Fruit fly (Drosophila melanogaster) whole organism, embryonic: ENCODE data around the gene Ccn.

Experiments used
- Adf1 ChIP-seq: fragments of 200-800 bp; sonication (Bioruptor generic); IDR thresholded peaks from 2 replicates; pipeline ENCODE4 v1.3.6; 2022; ENCODE audit warnings: missing biosample characterization, missing genetic modification characterization
- Atf6 ChIP-seq: fragments of 200-800 bp; sonication (Bioruptor generic); IDR thresholded peaks from 2 replicates; pipeline ENCODE4 v1.3.6; 2022; ENCODE audit warnings: missing biosample characterization, missing genetic modification characterization
- BtbVII ChIP-seq: fragments of 200-800 bp; sonication (Bioruptor generic); optimal IDR thresholded peaks from 3 replicates; lab custom pipeline; 2017; ENCODE audit warnings: missing biosample characterization, mild to moderate bottlenecking, missing genetic modification characterization
- CG11504 ChIP-seq: fragments of 200-800 bp; sonication (Bioruptor generic); optimal IDR thresholded peaks from 3 replicates; lab custom pipeline; 2019; ENCODE audit warnings: missing biosample characterization, mild to moderate bottlenecking, missing genetic modification characterization, moderate library complexity
- CG12219 ChIP-seq: fragments of 200-800 bp; sonication (Bioruptor generic); optimal IDR thresholded peaks from 3 replicates; lab custom pipeline; 2018; ENCODE audit warnings: missing biosample characterization, mild to moderate bottlenecking, missing genetic modification characterization
- CG12769 ChIP-seq: fragments of 200-800 bp; sonication (Bioruptor generic); optimal IDR thresholded peaks from 2 replicates; lab custom pipeline; 2019; ENCODE audit warnings: missing biosample characterization, mild to moderate bottlenecking, missing genetic modification characterization, moderate library complexity
- CG13894 ChIP-seq: fragments of 200-800 bp; sonication (Bioruptor generic); optimal IDR thresholded peaks from 3 replicates; lab custom pipeline; 2018; ENCODE audit warnings: missing biosample characterization, mild to moderate bottlenecking, missing genetic modification characterization, moderate library complexity
- CG14014 ChIP-seq: fragments of 200-800 bp; sonication (Bioruptor generic); IDR thresholded peaks from 2 replicates; pipeline ENCODE4 v1.3.6; 2022; ENCODE audit warnings: missing biosample characterization, missing genetic modification characterization
- CG15011 ChIP-seq: fragments of 200-800 bp; sonication (Bioruptor generic); optimal IDR thresholded peaks from 3 replicates; lab custom pipeline; 2018; ENCODE audit warnings: missing biosample characterization, mild to moderate bottlenecking, missing genetic modification characterization
- CG1603 ChIP-seq: fragments of 200-800 bp; sonication (Bioruptor generic); optimal IDR thresholded peaks from 2 replicates; lab custom pipeline; 2019; ENCODE audit warnings: missing biosample characterization, mild to moderate bottlenecking, missing genetic modification characterization, moderate library complexity
- CG17612 ChIP-seq: fragments of 200-800 bp; sonication (Bioruptor generic); IDR thresholded peaks from 2 replicates; pipeline ENCODE4 v1.3.6; 2022; ENCODE audit warnings: missing biosample characterization, missing genetic modification characterization
- CG2116 ChIP-seq: fragments of 200-800 bp; sonication (Bioruptor generic); optimal IDR thresholded peaks from 3 replicates; lab custom pipeline; 2018; ENCODE audit warnings: missing biosample characterization, mild to moderate bottlenecking, missing genetic modification characterization
- CG31365 ChIP-seq: fragments of 200-800 bp; sonication (Bioruptor generic); optimal IDR thresholded peaks from 2 replicates; lab custom pipeline; 2018; ENCODE audit warnings: missing biosample characterization, mild to moderate bottlenecking, missing genetic modification characterization
- CG31388 ChIP-seq: fragments of 200-800 bp; sonication (Bioruptor generic); optimal IDR thresholded peaks from 2 replicates; lab custom pipeline; 2016; ENCODE audit warnings: missing biosample characterization, missing genetic modification characterization
- CG43689 ChIP-seq: fragments of 200-800 bp; sonication (Bioruptor generic); IDR thresholded peaks from 2 replicates; pipeline ENCODE4 v1.3.6; 2022; ENCODE audit warnings: missing biosample characterization, missing genetic modification characterization
- CG6254 ChIP-seq: fragments of 200-800 bp; sonication (Bioruptor generic); optimal IDR thresholded peaks from 3 replicates; lab custom pipeline; 2017; ENCODE audit warnings: mild to moderate bottlenecking, missing biosample characterization, missing genetic modification reagents, missing genetic modification characterization
- CG6813 ChIP-seq: fragments of 200-800 bp; sonication (Bioruptor generic); optimal IDR thresholded peaks from 2 replicates; lab custom pipeline; 2017; ENCODE audit warnings: missing biosample characterization, missing genetic modification characterization, mild to moderate bottlenecking, moderate library complexity, missing genetic modification reagents
- CG7839 ChIP-seq: fragments of 200-800 bp; sonication (Bioruptor generic); optimal IDR thresholded peaks from 3 replicates; lab custom pipeline; 2018; ENCODE audit warnings: missing biosample characterization, mild to moderate bottlenecking, missing genetic modification characterization, moderate library complexity
- CG9932 ChIP-seq: fragments of 200-800 bp; sonication (Bioruptor generic); IDR thresholded peaks from 2 replicates; pipeline ENCODE4 v1.3.6; 2022; ENCODE audit warnings: missing biosample characterization, missing genetic modification characterization
- D ChIP-seq, 2 experiments: fragments of 200-800 bp in 1 of 2; fragments of >200 bp in 1 of 2; sonication (Bioruptor generic) in 1 of 2; optimal IDR thresholded peaks; 2 replicates in 1 of 2; 3 replicates in 1 of 2; lab custom pipeline; 2017; ENCODE audit warnings: mild to moderate bottlenecking in 1 of 2, missing biosample characterization in 1 of 2, missing genetic modification characterization in 1 of 2, missing genetic modification reagents in 1 of 2
- HLH4C ChIP-seq: fragments of 200-800 bp; sonication (Bioruptor generic); IDR thresholded peaks from 3 replicates; pipeline ENCODE4 v1.3.6; 2022; ENCODE audit warnings: missing biosample characterization, missing genetic modification characterization; ENCODE audit not compliant: partially characterized antibody
- HmgZ ChIP-seq: fragments of 200-800 bp; sonication (Bioruptor generic); optimal IDR thresholded peaks from 2 replicates; lab custom pipeline; 2018; ENCODE audit warnings: missing biosample characterization, mild to moderate bottlenecking, missing genetic modification characterization
- Hr51 ChIP-seq, 2 experiments: fragments of 200-800 bp; sonication (Bioruptor generic); optimal IDR thresholded peaks; 2 replicates in 1 of 2; 3 replicates in 1 of 2; lab custom pipeline; 2016 to 2018; ENCODE audit warnings: missing biosample characterization in 2 of 2, missing genetic modification characterization in 2 of 2, mild to moderate bottlenecking in 1 of 2, moderate library complexity in 1 of 2
- Lhr ChIP-seq: fragments of 200-800 bp; sonication (Bioruptor generic); optimal IDR thresholded peaks from 3 replicates; lab custom pipeline; 2017; ENCODE audit warnings: mild to moderate bottlenecking, missing biosample characterization, missing genetic modification reagents, missing genetic modification characterization
- Meics ChIP-seq: fragments of 200-800 bp; sonication (Bioruptor generic); optimal IDR thresholded peaks from 2 replicates; lab custom pipeline; 2017; ENCODE audit warnings: missing biosample characterization, mild to moderate bottlenecking, missing genetic modification characterization
- NfI ChIP-seq: fragments of 200-800 bp; sonication (Bioruptor generic); optimal IDR thresholded peaks from 3 replicates; lab custom pipeline; 2018; ENCODE audit warnings: missing biosample characterization, mild to moderate bottlenecking, missing genetic modification characterization, moderate library complexity
- Ptx1 ChIP-seq: fragments of 200-800 bp; sonication (Bioruptor generic); IDR thresholded peaks from 2 replicates; pipeline ENCODE4 v1.3.6; 2022; ENCODE audit warnings: missing biosample characterization, missing genetic modification characterization
- Sox100B ChIP-seq: fragments of 200-800 bp; sonication (Bioruptor generic); optimal IDR thresholded peaks from 3 replicates; lab custom pipeline; 2018; ENCODE audit warnings: missing biosample characterization, mild to moderate bottlenecking, missing genetic modification characterization
- Vsx1 ChIP-seq: fragments of 200-800 bp; sonication (Bioruptor generic); optimal IDR thresholded peaks from 2 replicates; lab custom pipeline; 2017; ENCODE audit warnings: missing biosample characterization, mild to moderate bottlenecking, missing genetic modification characterization, missing genetic modification reagents
- Xrp1 ChIP-seq: fragments of 200-800 bp; sonication (Bioruptor generic); IDR thresholded peaks from 2 replicates; pipeline ENCODE4 v1.3.6; 2022; ENCODE audit warnings: missing biosample characterization, missing genetic modification characterization
- bigmax ChIP-seq: fragments of 200-800 bp; sonication (Bioruptor generic); optimal IDR thresholded peaks from 2 replicates; lab custom pipeline; 2018; ENCODE audit warnings: missing biosample characterization, mild to moderate bottlenecking, missing genetic modification characterization
- caup ChIP-seq: fragments of 200-800 bp; sonication (Bioruptor generic); optimal IDR thresholded peaks from 3 replicates; lab custom pipeline; 2017; ENCODE audit warnings: missing biosample characterization, mild to moderate bottlenecking, missing genetic modification characterization, moderate library complexity; ENCODE audit not compliant: severe bottlenecking
- cg ChIP-seq: fragments of 200-800 bp; sonication (Bioruptor generic); optimal IDR thresholded peaks from 3 replicates; lab custom pipeline; 2019; ENCODE audit warnings: missing biosample characterization, mild to moderate bottlenecking, missing genetic modification characterization, moderate library complexity
- ci ChIP-seq: fragments of 200-800 bp; sonication (Bioruptor generic); IDR thresholded peaks from 3 replicates; pipeline ENCODE4 v1.3.6; 2022; ENCODE audit warnings: missing biosample characterization, missing genetic modification characterization
- dm ChIP-seq: fragments of 200-800 bp; sonication (Bioruptor generic); optimal IDR thresholded peaks from 3 replicates; lab custom pipeline; 2016; ENCODE audit warnings: missing biosample characterization, missing genetic modification characterization
- kah ChIP-seq: fragments of 200-800 bp; sonication (Bioruptor generic); optimal IDR thresholded peaks from 2 replicates; lab custom pipeline; 2018; ENCODE audit warnings: missing biosample characterization, mild to moderate bottlenecking, missing genetic modification characterization
- nau ChIP-seq: fragments of 200-800 bp; sonication (Bioruptor generic); optimal IDR thresholded peaks from 3 replicates; lab custom pipeline; 2017; ENCODE audit warnings: missing biosample characterization, mild to moderate bottlenecking, missing genetic modification characterization, missing genetic modification reagents
- nerfin-1 ChIP-seq: fragments of 200-800 bp; sonication (Bioruptor generic); optimal IDR thresholded peaks from 3 replicates; lab custom pipeline; 2019; ENCODE audit warnings: missing biosample characterization, mild to moderate bottlenecking, missing genetic modification characterization, moderate library complexity
- onecut ChIP-seq: fragments of 200-800 bp; sonication (Bioruptor generic); IDR thresholded peaks from 2 replicates; pipeline ENCODE4 v1.3.6; 2022; ENCODE audit warnings: missing biosample characterization, missing genetic modification characterization
- pan ChIP-seq, 4 experiments: fragments of >200 bp in 3 of 4; fragments of 200-800 bp in 1 of 4; sonication (Bioruptor generic) in 1 of 4; optimal IDR thresholded peaks in 3 of 4; IDR thresholded peaks in 1 of 4; 2 replicates each; pipeline versions ENCODE4 v1.3.6 to Lab custom; 2017 to 2022; ENCODE audit warnings: missing biosample characterization in 2 of 4, missing genetic modification characterization in 2 of 4, mixed read lengths in 1 of 4
- row ChIP-seq: fragments of 200-800 bp; sonication (Bioruptor generic); IDR thresholded peaks from 3 replicates; pipeline ENCODE4 v1.3.6; 2022; ENCODE audit warnings: missing biosample characterization, missing genetic modification characterization
- run ChIP-seq: fragments of 200-800 bp; sonication (Bioruptor generic); optimal IDR thresholded peaks from 3 replicates; lab custom pipeline; 2018; ENCODE audit warnings: missing biosample characterization, mild to moderate bottlenecking, missing genetic modification characterization
- sens-2 ChIP-seq: fragments of 200-800 bp; sonication (Bioruptor generic); IDR thresholded peaks from 2 replicates; pipeline ENCODE4 v1.3.6; 2022; ENCODE audit warnings: missing biosample characterization, missing genetic modification characterization
- stc ChIP-seq: fragments of 200-800 bp; sonication (Bioruptor generic); IDR thresholded peaks from 2 replicates; pipeline ENCODE4 v1.3.6; 2022; ENCODE audit warnings: missing biosample characterization, missing genetic modification characterization
- sug ChIP-seq: fragments of 200-800 bp; optimal IDR thresholded peaks from 2 replicates; lab custom pipeline; 2019; ENCODE audit warnings: missing biosample characterization, mild to moderate bottlenecking, missing genetic modification characterization, moderate library complexity
- tna ChIP-seq: fragments of 200-800 bp; sonication (Bioruptor generic); IDR thresholded peaks from 2 replicates; pipeline ENCODE4 v1.3.6; 2022; ENCODE audit warnings: missing biosample characterization, missing genetic modification characterization; ENCODE audit not compliant: partially characterized antibody
- unpg ChIP-seq: fragments of 200-800 bp; sonication (Bioruptor generic); optimal IDR thresholded peaks from 3 replicates; lab custom pipeline; 2018; ENCODE audit warnings: missing biosample characterization, mild to moderate bottlenecking, missing genetic modification characterization, moderate library complexity

Gene Ccn

dm6 chr3L:17655837-17656308 is 33.9 kb upstream of the Ccn start (continued):
- TF ChIP-seq stc (GFP tag; lab: Robert Waterston, UW) (0 out of 2 replicates have a peak, but pooled peaks have one; percentile 30), CG13894 (tag; lab: Kevin White, UChicago) (peak; percentile 45), CG9932 (GFP tag; lab: Robert Waterston, UW) (peak; percentile 35; the same call in 1 of the 2 replicates), dm (peak; percentile 4), caup (GFP tag; lab: Kevin White, UChicago) (peak; percentile 82), Lhr (peak; percentile 0), D (optimal IDR thresholded peaks at IDR 0.05; lab: Kevin White, UChicago) (no peak), D (GFP tag; optimal IDR thresholded peaks at IDR 0.05; lab: Kevin White, UChicago) (peak; percentile 8), CG43689 (GFP tag; lab: Robert Waterston, UW) (no peak), Vsx1 (GFP tag; lab: Kevin White, UChicago) (no peak), onecut (GFP tag; lab: Robert Waterston, UW) (peak; percentile 34; the same call in 1 of the 2 replicates), CG31365 (peak; percentile 18), Hr51 (GFP tag; optimal IDR thresholded peaks at IDR 0.05; lab: Kevin White, UChicago) (peak; percentile 18 to 21), Sox100B (GFP tag; lab: Kevin White, UChicago) (peak; percentile 17), HmgZ (peak; percentile 49), cg (GFP tag; lab: Kevin White, UChicago) (no peak), row (GFP tag; lab: Robert Waterston, UW) (0 out of 3 replicates have a peak, but pooled peaks have one; percentile 19), CG12219 (peak; percentile 44), bigmax (GFP tag; lab: Kevin White, UChicago) (peak; percentile 24), Adf1 (peak; percentile 35), Xrp1 (GFP tag; lab: Robert Waterston, UW) (peak; percentile 56), CG1603 (tag; lab: Kevin White, UChicago) (peak; percentile 62), CG14014 (GFP tag; lab: Robert Waterston, UW) (peak; percentile 27; the same call in 1 of the 2 replicates), CG31388 (GFP tag; lab: Kevin White, UChicago) (no peak), Ptx1 (GFP tag; lab: Robert Waterston, UW) (no peak), CG15011 (peak; percentile 19), CG7839 (tag; lab: Kevin White, UChicago) (peak; percentile 6), CG12769 (peak; percentile 39), CG6254 (GFP tag; lab: Kevin White, UChicago) (peak; percentile 57), Atf6 (peak; percentile 62; the same call in 1 of the 2 replicates), pan (optimal IDR thresholded peaks at IDR 0.05; lab: Kevin White, UChicago) (no peak), pan (GFP tag; optimal IDR thresholded peaks at IDR 0.05 in 1 of 2, IDR thresholded peaks at IDR 0.05 in 1 of 2) (peak in 1 of 2 experiments; percentile 54), run (tag; lab: Kevin White, UChicago) (no peak), sug (tag; lab: Kevin White, UChicago) (peak; percentile 73), CG2116 (peak; percentile 35), nerfin-1 (peak; percentile 23), CG11504 (peak; percentile 36), CG17612 (GFP tag; lab: Robert Waterston, UW) (peak; percentile 37; the same call in 1 of the 2 replicates), sens-2 (GFP tag; lab: Robert Waterston, UW) (peak; percentile 21; the same call in 1 of the 2 replicates), kah (GFP tag; lab: Kevin White, UChicago) (peak; percentile 23), tna (GFP tag; lab: Robert Waterston, UW) (0 out of 2 replicates have a peak, but pooled peaks have one; percentile 29), nau (GFP tag; lab: Kevin White, UChicago) (peak; percentile 71), unpg (peak; percentile 7), NfI (GFP tag; lab: Kevin White, UChicago) (peak; percentile 26), BtbVII (GFP tag; lab: Kevin White, UChicago) (peak; percentile 87), Meics (GFP tag; lab: Kevin White, UChicago) (peak; percentile 68), CG6813 (peak; percentile 72), ci (GFP tag; lab: Robert Waterston, UW) (peak; percentile 74; the same call in 2 of the 3 replicates), HLH4C (0 out of 3 replicates have a peak, but pooled peaks have one; percentile 16)
